Fruit fly (Drosophila melanogaster) whole organism, embryonic: ENCODE data around the gene PIG-U.

Experiments used
- BEAF-32 ChIP-seq: fragments of 200-800 bp; sonication (Bioruptor generic); optimal IDR thresholded peaks from 3 replicates; lab custom pipeline; 2017; ENCODE audit warnings: missing biosample characterization, missing genetic modification characterization, mild to moderate bottlenecking, moderate library complexity, missing genetic modification reagents
- CG10321 ChIP-seq: fragments of 200-800 bp; sonication (Bioruptor generic); IDR thresholded peaks from 2 replicates; pipeline ENCODE4 v1.3.6; 2022; ENCODE audit warnings: missing biosample characterization, missing genetic modification characterization
- CG11504 ChIP-seq: fragments of 200-800 bp; sonication (Bioruptor generic); optimal IDR thresholded peaks from 3 replicates; lab custom pipeline; 2019; ENCODE audit warnings: missing biosample characterization, mild to moderate bottlenecking, missing genetic modification characterization, moderate library complexity
- CG12391 ChIP-seq: fragments of 200-800 bp; sonication (Bioruptor generic); optimal IDR thresholded peaks from 3 replicates; lab custom pipeline; 2018; ENCODE audit warnings: missing biosample characterization, mild to moderate bottlenecking, missing genetic modification characterization, moderate library complexity
- CG12659 ChIP-seq: fragments of 200-800 bp; sonication (Bioruptor generic); optimal IDR thresholded peaks from 3 replicates; lab custom pipeline; 2017; ENCODE audit warnings: mild to moderate bottlenecking, missing biosample characterization, missing genetic modification reagents, missing genetic modification characterization
- CG14860 ChIP-seq: fragments of 200-800 bp; sonication (Bioruptor generic); IDR thresholded peaks from 3 replicates; pipeline ENCODE4 v1.3.6; 2022; ENCODE audit warnings: missing biosample characterization, missing genetic modification characterization; ENCODE audit not compliant: partially characterized antibody
- CG2712 ChIP-seq: fragments of 200-800 bp; optimal IDR thresholded peaks from 3 replicates; lab custom pipeline; 2019; ENCODE audit warnings: missing biosample characterization, mild to moderate bottlenecking, missing genetic modification characterization, moderate library complexity
- CG2875 ChIP-seq: fragments of 200-800 bp; sonication (Bioruptor generic); optimal IDR thresholded peaks from 2 replicates; lab custom pipeline; 2017; ENCODE audit warnings: missing biosample characterization, mild to moderate bottlenecking, missing genetic modification characterization, missing genetic modification reagents
- CG31365 ChIP-seq: fragments of 200-800 bp; sonication (Bioruptor generic); optimal IDR thresholded peaks from 2 replicates; lab custom pipeline; 2018; ENCODE audit warnings: missing biosample characterization, mild to moderate bottlenecking, missing genetic modification characterization
- CG3838 ChIP-seq: fragments of 200-800 bp; sonication (Bioruptor generic); optimal IDR thresholded peaks from 3 replicates; lab custom pipeline; 2016; ENCODE audit warnings: missing biosample characterization, missing genetic modification characterization
- CG42726 ChIP-seq: fragments of 200-800 bp; sonication (Bioruptor generic); IDR thresholded peaks from 2 replicates; pipeline ENCODE4 v1.3.6; 2022; ENCODE audit warnings: missing biosample characterization, missing genetic modification characterization; ENCODE audit not compliant: partially characterized antibody
- CG6272 ChIP-seq: fragments of 200-800 bp; sonication (Bioruptor generic); IDR thresholded peaks from 2 replicates; pipeline ENCODE4 v1.3.6; 2022; ENCODE audit warnings: missing biosample characterization, missing genetic modification characterization
- CG7745 ChIP-seq: fragments of 200-800 bp; sonication (Bioruptor generic); optimal IDR thresholded peaks from 2 replicates; lab custom pipeline; 2018; ENCODE audit warnings: missing biosample characterization, mild to moderate bottlenecking, missing genetic modification characterization, moderate library complexity
- CG7839 ChIP-seq: fragments of 200-800 bp; sonication (Bioruptor generic); optimal IDR thresholded peaks from 3 replicates; lab custom pipeline; 2018; ENCODE audit warnings: missing biosample characterization, mild to moderate bottlenecking, missing genetic modification characterization, moderate library complexity
- CG8290 ChIP-seq, 3 experiments: fragments of 200-800 bp; sonication (Bioruptor generic); optimal IDR thresholded peaks; 2 replicates each; lab custom pipeline; 2016 to 2019; ENCODE audit warnings: missing biosample characterization in 3 of 3, missing genetic modification characterization in 3 of 3, mild to moderate bottlenecking in 2 of 3, moderate library complexity in 1 of 3
- CG9932 ChIP-seq: fragments of 200-800 bp; sonication (Bioruptor generic); IDR thresholded peaks from 2 replicates; pipeline ENCODE4 v1.3.6; 2022; ENCODE audit warnings: missing biosample characterization, missing genetic modification characterization
- CoRest ChIP-seq: fragments of 200-800 bp; sonication (Bioruptor generic); optimal IDR thresholded peaks from 3 replicates; lab custom pipeline; 2018; ENCODE audit warnings: missing biosample characterization, mild to moderate bottlenecking, missing genetic modification characterization, moderate library complexity
- D ChIP-seq, 2 experiments: fragments of 200-800 bp in 1 of 2; fragments of >200 bp in 1 of 2; sonication (Bioruptor generic) in 1 of 2; optimal IDR thresholded peaks; 2 replicates in 1 of 2; 3 replicates in 1 of 2; lab custom pipeline; 2017; ENCODE audit warnings: mild to moderate bottlenecking in 1 of 2, missing biosample characterization in 1 of 2, missing genetic modification characterization in 1 of 2, missing genetic modification reagents in 1 of 2
- Dad ChIP-seq: fragments of 200-800 bp; sonication (Bioruptor generic); optimal IDR thresholded peaks from 3 replicates; lab custom pipeline; 2016; ENCODE audit warnings: missing biosample characterization, missing genetic modification characterization
- Dek ChIP-seq: fragments of 200-800 bp; sonication (Bioruptor generic); optimal IDR thresholded peaks from 3 replicates; lab custom pipeline; 2019; ENCODE audit warnings: missing biosample characterization, mild to moderate bottlenecking, missing genetic modification characterization, moderate library complexity
- Dll ChIP-seq: fragments of 200-800 bp; sonication (Bioruptor generic); IDR thresholded peaks from 4 replicates; pipeline ENCODE4 v1.3.6; 2022; ENCODE audit warnings: missing biosample characterization, missing genetic modification characterization; ENCODE audit not compliant: partially characterized antibody
- Dref ChIP-seq: fragments of 200-800 bp; sonication (Bioruptor generic); IDR thresholded peaks from 2 replicates; pipeline ENCODE4 v1.3.6; 2022; ENCODE audit warnings: missing biosample characterization, missing genetic modification characterization
- E2f2 ChIP-seq: fragments of 200-800 bp; sonication (Bioruptor generic); IDR thresholded peaks from 2 replicates; pipeline ENCODE4 v1.3.6; 2022; ENCODE audit warnings: missing biosample characterization, missing genetic modification characterization
- Ets65A ChIP-seq: fragments of 200-800 bp; sonication (Bioruptor generic); peaks from one replicate; lab custom pipeline; 2016; ENCODE audit warnings: missing biosample characterization, missing genetic modification characterization
- HLH54F ChIP-seq: fragments of 200-800 bp; sonication (Bioruptor generic); optimal IDR thresholded peaks from 3 replicates; lab custom pipeline; 2016; ENCODE audit warnings: missing biosample characterization, missing genetic modification characterization
- Hr3 ChIP-seq: fragments of 200-800 bp; sonication (Bioruptor generic); optimal IDR thresholded peaks from 3 replicates; lab custom pipeline; 2016; ENCODE audit warnings: missing biosample characterization, missing genetic modification characterization
- Hr78 ChIP-seq, 2 experiments: fragments of 200-800 bp in 1 of 2; fragments of >200 bp in 1 of 2; sonication (Bioruptor generic) in 1 of 2; optimal IDR thresholded peaks; 2 replicates each; lab custom pipeline; 2017 to 2019; ENCODE audit warnings: missing biosample characterization in 2 of 2, missing genetic modification characterization in 2 of 2, mild to moderate bottlenecking in 1 of 2, moderate library complexity in 1 of 2
- Lhr ChIP-seq: fragments of 200-800 bp; sonication (Bioruptor generic); optimal IDR thresholded peaks from 3 replicates; lab custom pipeline; 2017; ENCODE audit warnings: mild to moderate bottlenecking, missing biosample characterization, missing genetic modification reagents, missing genetic modification characterization
- Lim3 ChIP-seq: fragments of 200-800 bp; sonication (Bioruptor generic); IDR thresholded peaks from 2 replicates; pipeline ENCODE4 v1.3.6; 2022; ENCODE audit warnings: missing biosample characterization, missing genetic modification characterization
- Med ChIP-seq: fragments of 200-800 bp; sonication (Bioruptor generic); peaks from one replicate; lab custom pipeline; 2016; ENCODE audit warnings: missing biosample characterization, missing genetic modification characterization, mild to moderate bottlenecking, inconsistent platforms, moderate library complexity
- NC2β ChIP-seq: fragments of 200-800 bp; sonication (Bioruptor generic); optimal IDR thresholded peaks from 2 replicates; lab custom pipeline; 2016; ENCODE audit warnings: missing biosample characterization, missing genetic modification characterization
- Poxn ChIP-seq: fragments of 200-800 bp; sonication (Bioruptor generic); IDR thresholded peaks from 2 replicates; pipeline ENCODE4 v1.3.6; 2022; ENCODE audit warnings: missing biosample characterization, missing genetic modification characterization
- al ChIP-seq: fragments of 200-800 bp; sonication (Bioruptor generic); IDR thresholded peaks from 2 replicates; pipeline ENCODE4 v1.3.6; 2022; ENCODE audit warnings: missing biosample characterization, missing genetic modification characterization
- amos ChIP-seq: fragments of 200-800 bp; sonication (Bioruptor generic); IDR thresholded peaks from 2 replicates; pipeline ENCODE4 v1.3.6; 2022; ENCODE audit warnings: missing biosample characterization, missing genetic modification characterization; ENCODE audit not compliant: partially characterized antibody
- br ChIP-seq: fragments of >200 bp; optimal IDR thresholded peaks from 2 replicates; lab custom pipeline; 2017
- chn ChIP-seq: fragments of 200-800 bp; sonication (Bioruptor generic); optimal IDR thresholded peaks from 2 replicates; lab custom pipeline; 2016; ENCODE audit warnings: missing biosample characterization, missing genetic modification characterization
- croc ChIP-seq: fragments of 200-800 bp; sonication (Bioruptor generic); conservative IDR thresholded peaks from 3 replicates; pipeline ENCODE4 v1.3.6; 2022; ENCODE audit warnings: missing biosample characterization, missing genetic modification characterization
- dmrt99B ChIP-seq: fragments of 200-800 bp; sonication (Bioruptor generic); optimal IDR thresholded peaks from 2 replicates; lab custom pipeline; 2018; ENCODE audit warnings: missing biosample characterization, mild to moderate bottlenecking, missing genetic modification characterization, moderate library complexity
- dpn ChIP-seq, 2 experiments: fragments of 200-800 bp; sonication (Bioruptor generic); optimal IDR thresholded peaks; 3 replicates each; lab custom pipeline; 2016; ENCODE audit warnings: missing biosample characterization in 2 of 2, missing genetic modification characterization in 2 of 2
- fd3F ChIP-seq: fragments of 200-800 bp; sonication (Bioruptor generic); optimal IDR thresholded peaks from 2 replicates; lab custom pipeline; 2018; ENCODE audit warnings: missing biosample characterization, mild to moderate bottlenecking, missing genetic modification characterization, moderate library complexity
- knrl ChIP-seq: fragments of 200-800 bp; sonication (Bioruptor generic); IDR thresholded peaks from 3 replicates; pipeline ENCODE4 v1.3.6; 2022; ENCODE audit warnings: missing biosample characterization, missing genetic modification characterization; ENCODE audit not compliant: partially characterized antibody
- pho ChIP-seq: fragments of 200-800 bp; sonication (Bioruptor generic); optimal IDR thresholded peaks from 2 replicates; lab custom pipeline; 2016; ENCODE audit warnings: missing biosample characterization, missing genetic modification characterization
- psq ChIP-seq: fragments of 200-800 bp; sonication (Bioruptor generic); optimal IDR thresholded peaks from 2 replicates; lab custom pipeline; 2017; ENCODE audit warnings: missing biosample characterization, missing genetic modification characterization
- repo ChIP-seq: fragments of 200-800 bp; sonication (Bioruptor generic); optimal IDR thresholded peaks from 2 replicates; lab custom pipeline; 2016; ENCODE audit warnings: missing biosample characterization, missing genetic modification characterization
- sens ChIP-seq: fragments of 200-800 bp; sonication (Bioruptor generic); peaks from one replicate; lab custom pipeline; 2016; ENCODE audit warnings: missing biosample characterization, missing genetic modification characterization
- tup ChIP-seq: fragments of 200-800 bp; sonication (Bioruptor generic); optimal IDR thresholded peaks from 2 replicates; lab custom pipeline; 2016; ENCODE audit warnings: missing biosample characterization, mild to moderate bottlenecking, missing genetic modification characterization, moderate library complexity
- vnd ChIP-seq: fragments of 200-800 bp; sonication (Bioruptor generic); IDR thresholded peaks from 3 replicates; pipeline ENCODE4 v1.3.6; 2022; ENCODE audit warnings: missing biosample characterization, missing genetic modification characterization; ENCODE audit not compliant: partially characterized antibody
- zen ChIP-seq: fragments of 200-800 bp; sonication (Bioruptor generic); optimal IDR thresholded peaks from 3 replicates; lab custom pipeline; 2018; ENCODE audit warnings: missing biosample characterization, mild to moderate bottlenecking, missing genetic modification characterization, moderate library complexity

Gene PIG-U

dm6 chr2L:8477971-8478370 is 36.9 kb upstream of the PIG-U start:
- TF ChIP-seq dpn (GFP tag; optimal IDR thresholded peaks at IDR 0.05; lab: Kevin White, UChicago) (peak in 1 of 2 experiments; percentile 20), chn (GFP tag; lab: Kevin White, UChicago) (peak; percentile 46), CG10321 (no peak), CG14860 (GFP tag; lab: Robert Waterston, UW) (peak; percentile 54), NC2β (GFP tag; lab: Kevin White, UChicago) (no peak), pho (GFP tag; lab: Kevin White, UChicago) (peak; percentile 30), CG11504 (peak; percentile 41), CG9932 (GFP tag; lab: Robert Waterston, UW) (0 out of 2 replicates have a peak, but pooled peaks have one; percentile 14), Med (GFP tag; lab: Kevin White, UChicago) (peak; percentile 90), repo (GFP tag; lab: Kevin White, UChicago) (no peak), CG2875 (GFP tag; lab: Kevin White, UChicago) (no peak), BEAF-32 (GFP tag; lab: Kevin White, UChicago) (peak; percentile 54), CG2712 (tag; lab: Kevin White, UChicago) (peak; percentile 28), Poxn (GFP tag; lab: Robert Waterston, UW) (no peak), vnd (GFP tag; lab: Robert Waterston, UW) (peak; percentile 36; the same call in 2 of the 3 replicates), CG7745 (tag; lab: Kevin White, UChicago) (no peak), Dref (GFP tag; lab: Robert Waterston, UW) (peak; percentile 89), CG12391 (tag; lab: Kevin White, UChicago) (no peak), Hr3 (no peak), knrl (peak; percentile 69; the same call in 2 of the 3 replicates), CG31365 (peak; percentile 100), CG42726 (GFP tag; lab: Robert Waterston, UW) (peak; percentile 70; the same call in 1 of the 2 replicates), dmrt99B (no peak), Lhr (GFP tag; lab: Kevin White, UChicago) (peak; percentile 87), Hr78 (GFP tag; optimal IDR thresholded peaks at IDR 0.05; lab: Kevin White, UChicago) (peak in 1 of 2 experiments; percentile 49), CG8290 (GFP tag; optimal IDR thresholded peaks at IDR 0.05; lab: Kevin White, UChicago) (peak; percentile 82), CG8290 (tag; optimal IDR thresholded peaks at IDR 0.05; lab: Kevin White, UChicago) (peak in 1 of 2 experiments; percentile 10), D (optimal IDR thresholded peaks at IDR 0.05; lab: Kevin White, UChicago) (peak; percentile 75), D (GFP tag; optimal IDR thresholded peaks at IDR 0.05; lab: Kevin White, UChicago) (peak; percentile 51), tup (no peak), CG3838 (GFP tag; lab: Kevin White, UChicago) (peak; percentile 93), CG6272 (GFP tag; lab: Robert Waterston, UW) (0 out of 2 replicates have a peak, but pooled peaks have one; percentile 12), amos (GFP tag; lab: Robert Waterston, UW) (peak; percentile 65), br (no peak), al (GFP tag; lab: Robert Waterston, UW) (no peak), CG7839 (tag; lab: Kevin White, UChicago) (peak; percentile 5), Lim3 (GFP tag; lab: Robert Waterston, UW) (no peak), CG12659 (GFP tag; lab: Kevin White, UChicago) (no peak), CoRest (tag; lab: Kevin White, UChicago) (peak; percentile 63), zen (peak; percentile 67), fd3F (no peak), E2f2 (GFP tag; lab: Robert Waterston, UW) (peak; percentile 90), Dad (no peak), Dll (GFP tag; lab: Robert Waterston, UW) (peak; percentile 19; the same call in 1 of the 4 replicates), Dek (tag; lab: Kevin White, UChicago) (peak; percentile 46), psq (GFP tag; lab: Kevin White, UChicago) (no peak), HLH54F (GFP tag; lab: Kevin White, UChicago) (peak; percentile 1), croc (GFP tag; lab: Robert Waterston, UW) (no peak), Ets65A (GFP tag; lab: Kevin White, UChicago) (peak; percentile 72), sens (GFP tag; lab: Kevin White, UChicago) (peak; percentile 48)
